Worm (Caenorhabditis elegans) whole organism, early embryonic: ENCODE measurements around the gene tnt-2.

Experiments used
- B0310.2 ChIP-seq: sonication (generic microtip); optimal IDR thresholded peaks from 2 replicates; lab custom pipeline; 2016; ENCODE audit warnings: mild to moderate bottlenecking, missing genetic modification characterization, missing compliant biosample characterization
- F13C5.2 ChIP-seq: sonication (generic microtip); optimal IDR thresholded peaks from 2 replicates; lab custom pipeline; 2017; ENCODE audit warnings: mild to moderate bottlenecking, missing genetic modification characterization, inconsistent platforms, missing compliant biosample characterization
- aly-1 ChIP-seq: sonication (generic microtip); optimal IDR thresholded peaks from 2 replicates; lab custom pipeline; 2016; ENCODE audit warnings: missing genetic modification characterization, missing compliant biosample characterization
- ama-1 ChIP-seq: fragments of 150-350 bp; optimal IDR thresholded peaks from 2 replicates; lab custom pipeline; 2014
- ceh-13 ChIP-seq: fragments of 200-800 bp; sonication (Bioruptor generic); optimal IDR thresholded peaks from 2 replicates; lab custom pipeline; 2018; ENCODE audit warnings: mild to moderate bottlenecking, missing genetic modification characterization, missing compliant biosample characterization
- ceh-36 ChIP-seq: sonication (generic microtip); optimal IDR thresholded peaks from 2 replicates; lab custom pipeline; 2016; ENCODE audit warnings: missing genetic modification characterization, inconsistent platforms, missing compliant biosample characterization
- ets-7 ChIP-seq: sonication (generic microtip); optimal IDR thresholded peaks from 2 replicates; lab custom pipeline; 2016; ENCODE audit warnings: missing genotype, missing genetic modification characterization, missing compliant biosample characterization
- flt-1 ChIP-seq: fragments of 200-800 bp; sonication (Bioruptor generic); IDR thresholded peaks from 2 replicates; pipeline ENCODE4 v1.3.6; 2022; ENCODE audit warnings: missing genetic modification characterization, missing compliant biosample characterization
- hmbx-1 ChIP-seq: sonication (generic microtip); optimal IDR thresholded peaks from 2 replicates; lab custom pipeline; 2016; ENCODE audit warnings: mild to moderate bottlenecking, missing genetic modification characterization, missing compliant biosample characterization
- hmg-4 ChIP-seq: fragments of 200-800 bp; sonication (Bioruptor generic); optimal IDR thresholded peaks from 2 replicates; lab custom pipeline; 2018; ENCODE audit warnings: mild to moderate bottlenecking, missing genetic modification characterization, missing compliant biosample characterization
- hnd-1 ChIP-seq: sonication (generic microtip); optimal IDR thresholded peaks from 2 replicates; lab custom pipeline; 2016; ENCODE audit warnings: missing genetic modification characterization, missing compliant biosample characterization
- pes-1 ChIP-seq: fragments of 200-800 bp; sonication (Bioruptor generic); IDR thresholded peaks from 2 replicates; pipeline ENCODE4 v1.3.6; 2022; ENCODE audit warnings: missing genetic modification reagents, missing genetic modification characterization, missing compliant biosample characterization
- scrt-1 ChIP-seq: fragments of 200-800 bp; sonication (Bioruptor generic); IDR thresholded peaks from 2 replicates; pipeline ENCODE4 v1.3.6; 2022; ENCODE audit warnings: missing genetic modification characterization, missing compliant biosample characterization
- sea-1 ChIP-seq: fragments of 200-800 bp; sonication (Bioruptor generic); conservative IDR thresholded peaks from 2 replicates; pipeline ENCODE4 v1.3.6; 2022; ENCODE audit warnings: missing genetic modification characterization, missing compliant biosample characterization
- tbx-11 ChIP-seq: fragments of 200-800 bp; sonication (Bioruptor generic); IDR thresholded peaks from 2 replicates; pipeline ENCODE4 v1.3.6; 2022; ENCODE audit warnings: missing genetic modification characterization, missing compliant biosample characterization
- tbx-37 ChIP-seq: fragments of 200-800 bp; sonication (Bioruptor generic); conservative IDR thresholded peaks from 2 replicates; pipeline ENCODE4 v1.3.6; 2022; ENCODE audit warnings: missing genetic modification reagents, missing genetic modification characterization, missing compliant biosample characterization
- tra-4 ChIP-seq: sonication (generic microtip); optimal IDR thresholded peaks from 2 replicates; lab custom pipeline; 2017; ENCODE audit warnings: missing genetic modification characterization, missing compliant biosample characterization

tnt-2 gene

ce11 chrX:8723127-8723600 is at the start of gene tnt-2:
tnt-2 (minus strand) TSS chrX:8723550.
- TF ChIP-seq ama-1 (lab: Kevin White, UChicago) (no peak), tbx-37 (GFP tag; lab: Robert Waterston, UW) (no peak), scrt-1 (GFP tag; lab: Robert Waterston, UW) (no peak), pes-1 (GFP tag; lab: Robert Waterston, UW) (no peak), sea-1 (GFP tag; lab: Robert Waterston, UW) (no peak), tbx-11 (GFP tag; lab: Robert Waterston, UW) (no peak), ceh-13 (GFP tag; lab: Kevin White, UChicago) (no peak), hmbx-1 (tag; lab: Kevin White, UChicago) (no peak), hmg-4 (GFP tag; lab: Kevin White, UChicago) (no peak), ceh-36 (tag; lab: Kevin White, UChicago) (no peak), tra-4 (tag; lab: Kevin White, UChicago) (no peak)

ce11 chrX:8770316-8770715 is 47.0 kb upstream of the tnt-2 start:
- no peak for TF ChIP-seq scrt-1 (GFP tag; lab: Robert Waterston, UW)
- no peak for TF ChIP-seq ceh-13 (GFP tag; lab: Kevin White, UChicago)
- no peak for TF ChIP-seq F13C5.2 (tag; lab: Kevin White, UChicago)
- no peak for TF ChIP-seq aly-1 (tag; lab: Kevin White, UChicago)
- TF ChIP-seq sea-1 (GFP tag; lab: Robert Waterston, UW) = no peak
- TF ChIP-seq hmg-4 (GFP tag; lab: Kevin White, UChicago) = no peak

ce11 chrX:8764044-8764443 is 40.7 kb upstream of the tnt-2 start:
- TF ChIP-seq B0310.2 (tag; lab: Kevin White, UChicago) = no peak
- no peak for TF ChIP-seq hmbx-1 (tag; lab: Kevin White, UChicago)
- TF ChIP-seq hmg-4 (GFP tag; lab: Kevin White, UChicago) = no peak
- no peak for TF ChIP-seq ceh-36 (tag; lab: Kevin White, UChicago)

ce11 chrX:8763607-8764006 is 40.3 kb upstream of the tnt-2 start, which contains the start of gene zig-12:
zig-12 (plus strand) TSS chrX:8763907.
- TF ChIP-seq tra-4 (tag; lab: Kevin White, UChicago) (no peak), ceh-36 (tag; lab: Kevin White, UChicago) (no peak)

- TF ChIP-seq ceh-13 (GFP tag; lab: Kevin White, UChicago) (no peak), hmbx-1 (tag; lab: Kevin White, UChicago) (no peak), hmg-4 (GFP tag; lab: Kevin White, UChicago) (no peak), pes-1 (GFP tag; lab: Robert Waterston, UW) (no peak), ama-1 (lab: Kevin White, UChicago) (no peak), F13C5.2 (tag; lab: Kevin White, UChicago) (no peak), tbx-37 (GFP tag; lab: Robert Waterston, UW) (no peak), aly-1 (tag; lab: Kevin White, UChicago) (no peak), B0310.2 (tag; lab: Kevin White, UChicago) (no peak), hnd-1 (no peak)
Observed at ce11 chrX:8762927-8763326, 39.6 kb upstream of the tnt-2 start.

ce11 chrX:8761497-8761896 is 38.1 kb upstream of the tnt-2 start, which contains the start of gene M02D8.5:
M02D8.5 (minus strand) TSS chrX:8761597.
- TF ChIP-seq ceh-36 (tag; lab: Kevin White, UChicago) (no peak), ceh-13 (GFP tag; lab: Kevin White, UChicago) (no peak), ets-7 (tag; lab: Kevin White, UChicago) (no peak), flt-1 (no peak), tbx-11 (GFP tag; lab: Robert Waterston, UW) (no peak), pes-1 (GFP tag; lab: Robert Waterston, UW) (no peak), hnd-1 (no peak), F13C5.2 (tag; lab: Kevin White, UChicago) (no peak), ama-1 (lab: Kevin White, UChicago) (no peak), hmbx-1 (tag; lab: Kevin White, UChicago) (no peak), hmg-4 (GFP tag; lab: Kevin White, UChicago) (no peak), aly-1 (tag; lab: Kevin White, UChicago) (no peak), tbx-37 (GFP tag; lab: Robert Waterston, UW) (no peak), scrt-1 (GFP tag; lab: Robert Waterston, UW) (no peak)

- no peak for TF ChIP-seq ceh-36 (tag; lab: Kevin White, UChicago)
Observed at ce11 chrX:8761060-8761459, 37.7 kb upstream of the tnt-2 start.

ce11 chrX:8755987-8756386 is 32.6 kb upstream of the tnt-2 start:
- no peak for TF ChIP-seq pes-1 (GFP tag; lab: Robert Waterston, UW)
- TF ChIP-seq flt-1 = no peak
- TF ChIP-seq ama-1 (lab: Kevin White, UChicago) = no peak
- TF ChIP-seq scrt-1 (GFP tag; lab: Robert Waterston, UW) = no peak
- TF ChIP-seq tbx-11 (GFP tag; lab: Robert Waterston, UW) = no peak
- TF ChIP-seq sea-1 (GFP tag; lab: Robert Waterston, UW) = no peak
- TF ChIP-seq tbx-37 (GFP tag; lab: Robert Waterston, UW) = no peak
- no peak for TF ChIP-seq hmbx-1 (tag; lab: Kevin White, UChicago)
- no peak for TF ChIP-seq aly-1 (tag; lab: Kevin White, UChicago)
- TF ChIP-seq ceh-13 (GFP tag; lab: Kevin White, UChicago) = no peak
- no peak for TF ChIP-seq B0310.2 (tag; lab: Kevin White, UChicago)
- no peak for TF ChIP-seq ets-7 (tag; lab: Kevin White, UChicago)
- no peak for TF ChIP-seq hmg-4 (GFP tag; lab: Kevin White, UChicago)
- no peak for TF ChIP-seq F13C5.2 (tag; lab: Kevin White, UChicago)
- TF ChIP-seq tra-4 (tag; lab: Kevin White, UChicago) = no peak
- no peak for TF ChIP-seq hnd-1
